Fruit fly (Drosophila melanogaster): Measurements from ENCODE around the gene CG14020.

Gene CG14020

DNA sequence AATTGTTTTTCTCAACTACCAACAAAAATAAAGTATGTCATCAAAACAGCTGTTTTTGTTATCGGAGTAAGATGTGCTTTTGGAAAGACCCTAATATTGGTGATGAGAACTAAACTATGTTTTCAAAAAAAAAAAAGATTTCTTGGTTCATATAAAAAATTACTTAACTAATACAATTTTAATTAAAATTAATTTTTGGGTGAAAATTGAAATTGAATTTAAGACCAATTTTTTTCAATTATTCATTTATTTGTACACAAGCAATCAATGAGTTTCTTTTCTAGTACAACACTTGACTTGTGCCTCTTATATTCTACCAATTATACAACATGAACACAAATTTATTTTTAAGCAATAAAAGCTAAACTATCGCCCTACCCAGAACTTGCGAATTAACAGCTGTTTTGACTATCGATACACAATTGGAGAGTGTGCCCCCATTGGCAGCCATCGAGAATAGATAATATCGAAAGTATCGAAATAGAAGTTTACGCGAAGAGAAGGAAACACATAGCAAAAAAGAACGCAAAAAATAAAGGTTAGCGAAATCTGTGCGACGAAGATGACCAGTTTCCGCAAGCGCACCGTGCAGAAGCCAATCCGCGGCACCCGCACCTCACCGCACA, 6.4 kb downstream of the CG14020 start, which contains the start of the genes Vps52 and Elp4:
Vps52 (minus strand) TSS at position 51 of the 626 bp plus-strand sequence.
Elp4 (plus strand) TSS at position 292 of the 626 bp plus-strand sequence.
- TF ChIP-seq OdsH (GFP tag; optimal IDR thresholded peaks at IDR 0.05) (peak; percentile 70), dmrt93B (GFP tag; optimal IDR thresholded peaks at IDR 0.05) (no peak), Abd-B (GFP tag; optimal IDR thresholded peaks at IDR 0.05) (no peak), Mio (GFP tag; optimal IDR thresholded peaks at IDR 0.05) (no peak), Sp1 (GFP tag; optimal IDR thresholded peaks at IDR 0.05) (peak; percentile 79), HLH106 (tag; optimal IDR thresholded peaks at IDR 0.05) (peak; percentile 82), sage (GFP tag; optimal IDR thresholded peaks at IDR 0.05) (no peak), ey (GFP tag; optimal IDR thresholded peaks at IDR 0.05) (peak; percentile 61), CrebA (GFP tag; optimal IDR thresholded peaks at IDR 0.05; ENCODE audit: borderline replicate concordance) (no peak), CG32264 (GFP tag; optimal IDR thresholded peaks at IDR 0.05) (no peak), Jra (GFP tag; optimal IDR thresholded peaks at IDR 0.05) (no peak), CG9705 (GFP tag; optimal IDR thresholded peaks at IDR 0.05) (peak; percentile 51), sv (GFP tag; optimal IDR thresholded peaks at IDR 0.05) (peak; percentile 65), pan (optimal IDR thresholded peaks at IDR 0.05) (no peak), br (GFP tag; optimal IDR thresholded peaks at IDR 0.05) (no peak), N (GFP tag; optimal IDR thresholded peaks at IDR 0.05) (no peak), dl (GFP tag; optimal IDR thresholded peaks at IDR 0.05; ENCODE audit: insufficient read depth in 1 of 2, partially characterized antibody in 2 of 2) (no peak), h (GFP tag; optimal IDR thresholded peaks at IDR 0.05) (no peak), rgr (GFP tag; optimal IDR thresholded peaks at IDR 0.05) (peak; percentile 84), Rel (GFP tag; optimal IDR thresholded peaks at IDR 0.05) (no peak), Rel (tag; optimal IDR thresholded peaks at IDR 0.05) (peak; percentile 31), foxo (GFP tag; optimal IDR thresholded peaks at IDR 0.05) (peak in 1 of 2 experiments; percentile 82), Hr83 (GFP tag; optimal IDR thresholded peaks at IDR 0.05; ENCODE audit: poor library complexity, severe bottlenecking) (peak; percentile 1), brk (GFP tag; optimal IDR thresholded peaks at IDR 0.05) (no peak), Myc (optimal IDR thresholded peaks at IDR 0.05) (peak; percentile 71), psq (GFP tag; optimal IDR thresholded peaks at IDR 0.05) (peak; percentile 72), Hr78 (GFP tag; optimal IDR thresholded peaks at IDR 0.05) (no peak)

DNA sequence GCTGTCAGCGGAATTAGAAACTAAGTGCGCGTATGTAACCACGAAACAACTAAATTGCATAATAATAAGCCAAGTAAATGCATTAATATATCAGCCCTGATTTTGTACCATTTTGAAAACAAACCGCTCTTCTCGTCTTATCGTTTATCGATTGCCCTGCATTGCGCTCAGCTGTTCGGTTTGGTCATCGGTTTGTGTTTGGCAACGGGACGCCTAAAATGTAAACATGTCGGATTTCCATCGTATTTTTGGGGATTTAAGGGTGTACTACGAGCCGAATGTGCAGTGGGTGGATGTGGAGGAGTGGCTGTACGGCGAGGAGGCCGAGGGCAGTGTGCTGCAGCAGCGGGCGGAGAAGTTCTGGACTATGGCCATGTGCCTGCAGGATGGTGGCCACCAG, 8.2 kb downstream of the CG14020 start, which contains the start of gene Cap-D3:
Cap-D3 (plus strand) TSS at position 183 of the 400 bp plus-strand sequence.
- no peak for TF ChIP-seq Hr78 (GFP tag; optimal IDR thresholded peaks at IDR 0.05)
- TF ChIP-seq Abd-B (GFP tag; optimal IDR thresholded peaks at IDR 0.05): no peak

- TF ChIP-seq usp (GFP tag; optimal IDR thresholded peaks at IDR 0.05) (no peak), sage (GFP tag; optimal IDR thresholded peaks at IDR 0.05) (no peak), Abd-B (GFP tag; optimal IDR thresholded peaks at IDR 0.05) (no peak), N (GFP tag; optimal IDR thresholded peaks at IDR 0.05) (no peak), fru (GFP tag; optimal IDR thresholded peaks at IDR 0.05) (no peak), dmrt93B (GFP tag; optimal IDR thresholded peaks at IDR 0.05) (no peak), jim (GFP tag; optimal IDR thresholded peaks at IDR 0.05) (no peak), Mio (GFP tag; optimal IDR thresholded peaks at IDR 0.05) (no peak), Sp1 (GFP tag; optimal IDR thresholded peaks at IDR 0.05) (no peak), CG9705 (GFP tag; optimal IDR thresholded peaks at IDR 0.05) (no peak), Dfd (GFP tag; optimal IDR thresholded peaks at IDR 0.05) (no peak), Rel (GFP tag; optimal IDR thresholded peaks at IDR 0.05) (no peak), Rel (tag; optimal IDR thresholded peaks at IDR 0.05) (no peak), GATAd (GFP tag; optimal IDR thresholded peaks at IDR 0.05) (no peak), psq (GFP tag; optimal IDR thresholded peaks at IDR 0.05) (no peak), pan (optimal IDR thresholded peaks at IDR 0.05) (no peak), brk (GFP tag; optimal IDR thresholded peaks at IDR 0.05) (no peak), sv (GFP tag; optimal IDR thresholded peaks at IDR 0.05) (no peak), Jra (GFP tag; optimal IDR thresholded peaks at IDR 0.05) (no peak)
Measured at dm6 chr2L:5526738-5527137, 9.2 kb downstream of the CG14020 start, which contains the start of gene Cox11. Cox11 (plus strand) TSS chr2L:5526957.

DNA sequence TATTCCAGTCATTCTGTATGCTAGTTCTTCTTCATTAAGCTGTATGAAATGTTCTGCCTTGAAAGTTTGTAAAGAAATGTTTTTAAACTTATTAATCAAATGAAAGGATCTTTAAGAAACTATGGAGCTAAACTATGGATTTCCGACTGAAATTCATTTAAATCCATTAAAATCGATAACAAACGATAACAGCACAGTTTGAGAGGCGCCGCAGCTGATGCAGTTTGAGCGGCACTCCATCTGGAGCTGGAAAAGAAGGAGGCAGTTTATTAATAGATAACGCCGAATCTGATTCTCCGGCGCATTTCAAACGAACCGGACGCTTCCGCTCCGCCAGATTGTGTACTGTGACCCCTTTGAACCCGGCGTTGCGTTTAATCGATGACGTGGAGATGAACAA, 10.3 kb downstream of the CG14020 start, which contains the start of gene CG31915:
CG31915 (plus strand) TSS at position 263 of the 400 bp plus-strand sequence.
- TF ChIP-seq Myc (optimal IDR thresholded peaks at IDR 0.05) (peak; percentile 76), brk (GFP tag; optimal IDR thresholded peaks at IDR 0.05) (no peak), usp (GFP tag; optimal IDR thresholded peaks at IDR 0.05) (no peak)
